Fruit fly (Drosophila melanogaster): Measurements from ENCODE around the gene Gal.

DNA sequence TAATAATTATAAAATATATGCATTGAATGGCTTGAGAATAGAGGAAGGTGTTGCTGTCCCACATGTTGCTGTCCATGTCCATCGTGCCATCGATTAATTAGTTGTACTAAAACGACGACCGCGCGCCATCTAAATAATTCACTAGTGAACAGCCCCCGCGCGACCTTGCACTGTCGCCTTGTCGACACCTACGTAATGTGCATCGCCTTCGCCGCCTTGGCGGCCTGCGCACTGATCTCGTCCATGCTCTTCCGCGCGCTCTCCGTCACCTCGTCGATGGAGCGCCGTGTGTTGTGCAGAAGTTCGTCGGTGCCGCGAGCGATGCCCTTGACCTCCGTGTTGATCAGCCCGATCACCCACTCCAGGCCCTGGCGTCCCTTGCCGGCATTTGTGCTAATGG, 40.2 kb upstream of the Gal start:
- TF ChIP-seq Dfd (GFP tag; optimal IDR thresholded peaks at IDR 0.05) (no peak), psq (GFP tag; optimal IDR thresholded peaks at IDR 0.05) (no peak), Jra (GFP tag; optimal IDR thresholded peaks at IDR 0.05) (no peak), dl (GFP tag; optimal IDR thresholded peaks at IDR 0.05; ENCODE audit: insufficient read depth in 1 of 2, partially characterized antibody in 2 of 2) (no peak), pan (optimal IDR thresholded peaks at IDR 0.05) (no peak), Abd-B (GFP tag; optimal IDR thresholded peaks at IDR 0.05) (no peak), lola (GFP tag; optimal IDR thresholded peaks at IDR 0.05) (no peak), dmrt93B (GFP tag; optimal IDR thresholded peaks at IDR 0.05) (no peak), h (GFP tag; optimal IDR thresholded peaks at IDR 0.05) (no peak), N (GFP tag; optimal IDR thresholded peaks at IDR 0.05) (no peak), CG32264 (GFP tag; optimal IDR thresholded peaks at IDR 0.05) (no peak)
